Fruit fly (Drosophila melanogaster): ENCODE measurements around the gene CG10559.
A peak's percentile ranks its signal among the peaks of the same experiment; 100 is the strongest.

Gene CG10559

DNA sequence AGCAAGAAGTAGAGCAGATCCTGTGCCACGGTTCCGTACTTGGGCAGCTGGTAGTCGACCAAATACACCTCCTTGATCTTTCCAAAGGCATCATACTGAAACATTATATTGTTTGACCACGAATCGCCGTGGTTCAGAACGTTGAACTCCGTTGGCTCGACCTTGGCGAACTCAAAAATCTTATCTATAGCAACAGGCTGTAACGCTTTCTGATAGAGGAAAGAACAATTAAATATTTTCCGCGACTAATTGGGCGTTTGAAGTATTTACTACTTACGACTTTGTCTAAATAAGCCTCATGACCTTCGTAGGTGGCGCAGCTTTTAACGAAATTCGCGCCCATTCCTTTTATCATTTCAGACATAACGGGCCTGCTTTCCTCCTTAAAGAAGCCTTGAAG, 5.8 kb upstream of the CG10559 start:
- TF ChIP-seq exex (tag; optimal IDR thresholded peaks at IDR 0.05) = peak; percentile 65
- TF ChIP-seq CG31224 (GFP tag; IDR thresholded peaks at IDR 0.05) = no peak

DNA sequence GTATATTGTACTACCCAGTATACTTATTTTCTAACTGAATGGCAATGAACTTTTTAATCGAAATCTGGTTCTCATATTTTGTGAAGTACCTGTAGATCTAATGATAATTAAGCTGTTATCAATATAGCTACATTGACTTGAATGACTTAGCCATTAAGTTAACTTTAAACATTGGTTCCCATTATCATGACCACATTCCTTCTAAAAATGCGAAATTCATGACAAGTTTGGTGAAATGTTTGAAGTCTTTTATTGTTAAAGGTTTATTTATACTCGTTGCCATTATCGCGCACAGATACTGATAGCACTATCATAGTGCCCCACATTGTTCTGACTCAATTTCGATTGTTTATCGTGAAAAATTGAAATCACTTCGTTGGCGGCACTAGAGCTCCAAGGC, 5.0 kb upstream of the CG10559 start:
- TF ChIP-seq trem (tag; optimal IDR thresholded peaks at IDR 0.05) (no peak), Trl (optimal IDR thresholded peaks at IDR 0.05) (peak in 1 of 2 experiments; percentile 1), Trl (GFP tag; optimal IDR thresholded peaks at IDR 0.05) (no peak), sug (tag; optimal IDR thresholded peaks at IDR 0.05) (peak; percentile 86), sd (tag; optimal IDR thresholded peaks at IDR 0.05) (peak; percentile 91), CG4282 (GFP tag; optimal IDR thresholded peaks at IDR 0.05) (no peak), Lim3 (GFP tag; IDR thresholded peaks at IDR 0.05) (0 out of 2 replicates have a peak, but pooled peaks have one; percentile 26), grn (GFP tag; optimal IDR thresholded peaks at IDR 0.05) (peak; percentile 69), dan (GFP tag; IDR thresholded peaks at IDR 0.05) (no peak), MTF-1 (GFP tag; optimal IDR thresholded peaks at IDR 0.05; ENCODE audit: borderline replicate concordance) (no peak), Med (GFP tag) (peak; percentile 33), GATAe (GFP tag; conservative IDR thresholded peaks at IDR 0.05) (0 out of 2 replicates have a peak, but pooled peaks have one; percentile 40), mirr (GFP tag; optimal IDR thresholded peaks at IDR 0.05) (peak; percentile 36), CG7556 (GFP tag; optimal IDR thresholded peaks at IDR 0.05) (no peak), lab (GFP tag; optimal IDR thresholded peaks at IDR 0.05) (peak; percentile 14), ATbp (GFP tag; optimal IDR thresholded peaks at IDR 0.05) (no peak), exex (tag; optimal IDR thresholded peaks at IDR 0.05) (peak; percentile 84)

DNA sequence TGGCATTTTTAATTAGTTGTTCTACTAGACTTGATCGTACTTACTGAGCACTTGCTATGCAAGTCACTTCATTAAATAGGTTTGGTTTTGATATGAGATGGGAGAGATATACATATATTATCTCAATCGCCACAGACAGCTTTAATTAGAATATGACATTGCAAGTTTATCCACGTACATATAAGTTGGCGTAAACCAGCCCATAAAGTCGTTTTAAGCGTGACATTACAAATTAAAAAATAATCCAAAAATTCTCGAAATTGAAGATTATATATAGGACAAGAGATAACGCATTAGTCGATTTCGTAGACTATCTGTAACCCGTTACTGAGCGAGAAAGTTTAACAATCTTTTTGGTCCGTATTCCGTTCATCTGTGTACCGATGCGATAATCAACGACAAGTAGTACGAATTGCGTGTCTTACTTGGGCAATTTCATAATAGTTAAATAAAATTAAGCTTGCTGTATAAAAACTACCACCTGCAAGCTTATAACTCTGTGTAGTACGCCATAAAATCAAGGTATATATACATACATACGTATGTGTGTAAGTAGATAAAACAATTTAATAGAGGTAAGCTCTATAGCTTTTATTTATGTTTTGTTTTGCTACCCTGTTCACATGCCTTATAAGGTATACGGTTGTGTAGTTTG, 4.3 kb upstream of the CG10559 start, which contains the start of gene CG10560:
Gene CG10560, minus strand, starts transcription at position 51 of the 655 bp plus-strand sequence.
- TF ChIP-seq dmrt11E (tag; optimal IDR thresholded peaks at IDR 0.05) = no peak
- TF ChIP-seq mirr (GFP tag; optimal IDR thresholded peaks at IDR 0.05) = peak; percentile 30
- no peak for TF ChIP-seq CG16863 (GFP tag; optimal IDR thresholded peaks at IDR 0.05)
- TF ChIP-seq D19B (GFP tag; optimal IDR thresholded peaks at IDR 0.05) = peak; percentile 86
- TF ChIP-seq CG12071 (GFP tag; optimal IDR thresholded peaks at IDR 0.05) = peak; percentile 20
- no peak for TF ChIP-seq CG13775 (GFP tag; optimal IDR thresholded peaks at IDR 0.05)
- TF ChIP-seq CG2202 (tag; optimal IDR thresholded peaks at IDR 0.05) = no peak
- peak; percentile 3 for TF ChIP-seq CG34376 (GFP tag; optimal IDR thresholded peaks at IDR 0.05)
- no peak for TF ChIP-seq pan (optimal IDR thresholded peaks at IDR 0.05)
- TF ChIP-seq pan (GFP tag; optimal IDR thresholded peaks at IDR 0.05 in 1 of 2, IDR thresholded peaks at IDR 0.05 in 1 of 2) = no peak
- no peak for TF ChIP-seq trem (tag; optimal IDR thresholded peaks at IDR 0.05)
- TF ChIP-seq Dek (tag; optimal IDR thresholded peaks at IDR 0.05) = no peak
- peak; percentile 1 for TF ChIP-seq CG3281 (GFP tag; optimal IDR thresholded peaks at IDR 0.05)
- TF ChIP-seq Pdp1 (GFP tag; optimal IDR thresholded peaks at IDR 0.05) = peak in 1 of 2 experiments; percentile 54
- TF ChIP-seq CG7745 (tag; optimal IDR thresholded peaks at IDR 0.05) = no peak
- TF ChIP-seq CG31441 (GFP tag; IDR thresholded peaks at IDR 0.05) = no peak
- no peak for TF ChIP-seq CG10274 (GFP tag; optimal IDR thresholded peaks at IDR 0.05)
- no peak for TF ChIP-seq CG8359 (GFP tag; optimal IDR thresholded peaks at IDR 0.05; ENCODE audit: borderline replicate concordance)
- TF ChIP-seq CG17361 (GFP tag; IDR thresholded peaks at IDR 0.05) = no peak
- TF ChIP-seq lilli (GFP tag; optimal IDR thresholded peaks at IDR 0.05) = no peak
- TF ChIP-seq sug (tag; optimal IDR thresholded peaks at IDR 0.05) = peak; percentile 69
- no peak for TF ChIP-seq E2f1 (GFP tag; IDR thresholded peaks at IDR 0.05)
- TF ChIP-seq Atf3 (GFP tag; optimal IDR thresholded peaks at IDR 0.05) = no peak
- no peak for TF ChIP-seq CG3163 (GFP tag; optimal IDR thresholded peaks at IDR 0.05)
- no peak for TF ChIP-seq Optix (GFP tag; IDR thresholded peaks at IDR 0.05)
- no peak for TF ChIP-seq CG18764 (GFP tag; optimal IDR thresholded peaks at IDR 0.05)
- no peak for TF ChIP-seq klu (GFP tag; IDR thresholded peaks at IDR 0.05)
- no peak for TF ChIP-seq sim (GFP tag; IDR thresholded peaks at IDR 0.05)
- peak in 1 of 2 experiments; percentile 7 for TF ChIP-seq Eip74EF (GFP tag; optimal IDR thresholded peaks at IDR 0.05)
- TF ChIP-seq CG13296 (GFP tag; optimal IDR thresholded peaks at IDR 0.05) = peak; percentile 46
- peak; percentile 43 for TF ChIP-seq CG2678 (tag; optimal IDR thresholded peaks at IDR 0.05)
- no peak for TF ChIP-seq CG9797 (GFP tag; optimal IDR thresholded peaks at IDR 0.05)

Data from whole organism, embryonic.